Worm (Caenorhabditis elegans): ENCODE results near the gene K07F5.6.

The K07F5.6 gene

DNA sequence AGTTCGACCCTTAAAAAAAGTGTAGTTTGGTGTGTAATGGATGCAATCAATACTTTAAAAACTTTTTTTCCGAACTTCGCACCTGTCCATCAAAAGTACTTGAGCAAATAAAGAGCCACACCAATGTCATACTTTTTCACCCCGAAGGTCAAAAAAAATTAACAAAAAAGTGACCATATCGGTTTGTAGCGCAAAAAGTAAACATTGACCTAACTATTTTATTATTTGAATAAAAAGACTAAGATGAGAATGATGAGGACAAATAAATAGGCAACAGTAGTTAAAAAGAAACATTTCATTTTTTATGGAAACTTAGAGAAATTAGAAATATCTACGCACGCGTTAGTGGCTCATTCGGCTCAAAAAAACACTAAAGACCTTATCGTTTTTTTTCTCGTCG, 22.9 kb upstream of the K07F5.6 start:
- TF ChIP-seq T07F8.4 (tag; optimal IDR thresholded peaks at IDR 0.05): no peak
- peak; percentile 38 for TF ChIP-seq pha-4 (tag; optimal IDR thresholded peaks at IDR 0.05)

ce11 chrIV:9867915-9868314, 21.4 kb upstream of the K07F5.6 start:
- TF ChIP-seq let-607 (tag; optimal IDR thresholded peaks at IDR 0.05) (peak in 1 of 2 experiments; percentile 8), C06A6.2 (GFP tag; conservative IDR thresholded peaks at IDR 0.05) (0 out of 2 replicates have a peak, but pooled peaks have one; percentile 19), ceh-27 (GFP tag; optimal IDR thresholded peaks at IDR 0.05) (peak; percentile 6), rpc-1 (optimal IDR thresholded peaks at IDR 0.05) (no peak), rpc-1 (tag; optimal IDR thresholded peaks at IDR 0.05) (no peak), chd-7 (tag; optimal IDR thresholded peaks at IDR 0.05) (peak; percentile 26), lag-1 (GFP tag; IDR thresholded peaks at IDR 0.05) (no peak), aptf-3 (GFP tag; IDR thresholded peaks at IDR 0.05) (no peak), hlh-12 (tag; optimal IDR thresholded peaks at IDR 0.05) (no peak), K11D2.4 (GFP tag; IDR thresholded peaks at IDR 0.05) (peak; percentile 75; the same call in 1 of the 2 replicates), cebp-1 (GFP tag; IDR thresholded peaks at IDR 0.05) (no peak), cebp-1 (tag; optimal IDR thresholded peaks at IDR 0.05) (peak; percentile 27), nhr-120 (GFP tag; IDR thresholded peaks at IDR 0.05) (no peak), egl-18 (GFP tag; IDR thresholded peaks at IDR 0.05) (no peak), T26A5.8 (tag; optimal IDR thresholded peaks at IDR 0.05) (no peak), sdz-38 (tag; optimal IDR thresholded peaks at IDR 0.05) (no peak), hmg-1.2 (GFP tag; IDR thresholded peaks at IDR 0.05) (no peak), attf-5 (GFP tag; optimal IDR thresholded peaks at IDR 0.05) (no peak), lin-26 (GFP tag; IDR thresholded peaks at IDR 0.05) (peak; percentile 48; the same call in 1 of the 2 replicates), B0019.2 (GFP tag; conservative IDR thresholded peaks at IDR 0.05) (no peak), K12H6.12 (tag; optimal IDR thresholded peaks at IDR 0.05) (no peak), somi-1 (GFP tag; optimal IDR thresholded peaks at IDR 0.05) (peak; percentile 96), die-1 (tag; optimal IDR thresholded peaks at IDR 0.05) (peak; percentile 55), tbp1 (GFP tag; optimal IDR thresholded peaks at IDR 0.05) (peak; percentile 3), ztf-26 (tag; optimal IDR thresholded peaks at IDR 0.05) (peak; percentile 84), F22D6.2 (tag; optimal IDR thresholded peaks at IDR 0.05) (peak; percentile 70), ceh-40 (GFP tag; IDR thresholded peaks at IDR 0.05) (no peak), ztf-3 (GFP tag; optimal IDR thresholded peaks at IDR 0.05) (no peak), lin-40 (tag; optimal IDR thresholded peaks at IDR 0.05) (peak; percentile 84), attf-6 (GFP tag; IDR thresholded peaks at IDR 0.05) (no peak), hsf-1 (GFP tag; IDR thresholded peaks at IDR 0.05) (peak; percentile 76), nhr-80 (tag; optimal IDR thresholded peaks at IDR 0.05) (peak; percentile 3), F49E8.2 (tag; optimal IDR thresholded peaks at IDR 0.05; ENCODE audit: insufficient read depth) (no peak), F23B12.7 (tag; optimal IDR thresholded peaks at IDR 0.05; ENCODE audit: insufficient read depth) (no peak), D2030.7 (GFP tag; IDR thresholded peaks at IDR 0.05) (no peak), ama-1 (optimal IDR thresholded peaks at IDR 0.05) (no peak), ama-1 (GFP tag; optimal IDR thresholded peaks at IDR 0.05) (no peak), F57C9.4 (tag; optimal IDR thresholded peaks at IDR 0.05) (no peak), ztf-28 (GFP tag; IDR thresholded peaks at IDR 0.05) (no peak)

All from whole organism, young adult.